Worm (Caenorhabditis elegans) whole organism, L3 larva: ENCODE results near the gene faah-3.

Source experiments
- ama-1 ChIP-seq: fragments of 150-350 bp; optimal IDR thresholded peaks from 2 replicates; lab custom pipeline; 2018
- ceh-28 ChIP-seq: fragments of 150-350 bp; optimal IDR thresholded peaks from 2 replicates; lab custom pipeline; 2014; ENCODE audit warnings: missing biosample characterization, missing genetic modification reagents, missing genetic modification characterization
- ceh-9 ChIP-seq: sonication (generic microtip); optimal IDR thresholded peaks from 2 replicates; lab custom pipeline; 2018; ENCODE audit warnings: missing biosample characterization, missing genetic modification characterization
- daf-12 ChIP-seq: fragments of 150-350 bp; optimal IDR thresholded peaks from 2 replicates; lab custom pipeline; 2014; ENCODE audit warnings: missing biosample characterization, missing genetic modification reagents, missing genetic modification characterization
- elt-1 ChIP-seq: fragments of 150-350 bp; optimal IDR thresholded peaks from 2 replicates; lab custom pipeline; 2014; ENCODE audit warnings: missing biosample characterization, missing genetic modification characterization
- fkh-2 ChIP-seq: fragments of 150-350 bp; optimal IDR thresholded peaks from 2 replicates; lab custom pipeline; 2014; ENCODE audit warnings: missing biosample characterization, missing genetic modification reagents, missing genetic modification characterization
- jun-1 ChIP-seq: fragments of 150-350 bp; optimal IDR thresholded peaks from 2 replicates; lab custom pipeline; 2014; ENCODE audit warnings: missing biosample characterization, missing genetic modification reagents, missing genetic modification characterization
- nhr-23 ChIP-seq: fragments of 150-350 bp; optimal IDR thresholded peaks from 2 replicates; lab custom pipeline; 2014; ENCODE audit warnings: missing biosample characterization, missing genetic modification reagents, missing genetic modification characterization
- nhr-67 ChIP-seq: fragments of 150-350 bp; optimal IDR thresholded peaks from 2 replicates; lab custom pipeline; 2014; ENCODE audit warnings: missing biosample characterization, missing genetic modification characterization
- sea-2 ChIP-seq: fragments of 150-350 bp; sonication (generic microtip); optimal IDR thresholded peaks from 4 replicates; lab custom pipeline; 2014; ENCODE audit warnings: missing biosample characterization, missing genetic modification reagents, missing genetic modification characterization
- unc-39 ChIP-seq: sonication (generic microtip); optimal IDR thresholded peaks from 4 replicates; lab custom pipeline; 2017; ENCODE audit warnings: missing biosample characterization, missing genetic modification characterization
- unc-62 ChIP-seq: fragments of 150-350 bp; sonication (generic microtip); optimal IDR thresholded peaks from 4 replicates; lab custom pipeline; 2014; ENCODE audit warnings: missing biosample characterization, missing genetic modification reagents, missing genetic modification characterization

ce11 chrIV:960177-960576 lies 14.7 kb upstream of the faah-3 start:
- TF ChIP-seq elt-1 (tag; lab: Kevin White, UChicago) = no peak
- no peak for TF ChIP-seq unc-39 (tag; lab: Kevin White, UChicago)
- TF ChIP-seq jun-1 (tag; lab: Kevin White, UChicago) = no peak
- no peak for TF ChIP-seq fkh-2 (tag; lab: Kevin White, UChicago)
- TF ChIP-seq ceh-9 (tag; lab: Kevin White, UChicago) = no peak
- no peak for TF ChIP-seq nhr-23 (tag; lab: Kevin White, UChicago)
- no peak for TF ChIP-seq nhr-67 (tag; lab: Kevin White, UChicago)
- TF ChIP-seq unc-62 = no peak
- no peak for TF ChIP-seq sea-2 (GFP tag; lab: Kevin White, UChicago)
- TF ChIP-seq ama-1 (lab: Kevin White, UChicago) = no peak
- no peak for TF ChIP-seq ceh-28 (tag; lab: Kevin White, UChicago)
- TF ChIP-seq daf-12 = no peak
